Worm (Caenorhabditis elegans): Measurements from ENCODE around the gene chil-25.

The chil-25 gene

ce11 chrII:9474367-9475105, at the start of gene chil-25, which contains the start of gene chil-26:
Gene chil-25, minus strand, starts transcription at chrII:9474467.
Gene chil-26, plus strand, starts transcription at chrII:9475055.
- TF ChIP-seq ceh-13 (GFP tag; optimal IDR thresholded peaks at IDR 0.05) (no peak), pes-1 (GFP tag; IDR thresholded peaks at IDR 0.05) (no peak), hmbx-1 (tag; optimal IDR thresholded peaks at IDR 0.05) (no peak), scrt-1 (GFP tag; IDR thresholded peaks at IDR 0.05) (no peak), B0310.2 (tag; optimal IDR thresholded peaks at IDR 0.05) (no peak), ceh-36 (tag; optimal IDR thresholded peaks at IDR 0.05) (no peak), tbx-37 (GFP tag; conservative IDR thresholded peaks at IDR 0.05) (no peak), F13C5.2 (tag; optimal IDR thresholded peaks at IDR 0.05) (no peak), sea-1 (GFP tag; conservative IDR thresholded peaks at IDR 0.05) (no peak), ets-7 (tag; optimal IDR thresholded peaks at IDR 0.05) (no peak), aly-1 (tag; optimal IDR thresholded peaks at IDR 0.05) (no peak), tbx-11 (GFP tag; IDR thresholded peaks at IDR 0.05) (no peak)

- TF ChIP-seq flt-1 (GFP tag; IDR thresholded peaks at IDR 0.05) (no peak), sea-1 (GFP tag; conservative IDR thresholded peaks at IDR 0.05) (no peak), F13C5.2 (tag; optimal IDR thresholded peaks at IDR 0.05) (no peak), pes-1 (GFP tag; IDR thresholded peaks at IDR 0.05) (no peak)
Observed at ce11 chrII:9523539-9524224, 49.4 kb upstream of the chil-25 start, which contains the start of gene mex-6. Gene mex-6, plus strand, starts transcription at chrII:9524174.

- TF ChIP-seq ceh-36 (tag; optimal IDR thresholded peaks at IDR 0.05) (no peak), tbx-11 (GFP tag; IDR thresholded peaks at IDR 0.05) (no peak), hmg-4 (GFP tag; optimal IDR thresholded peaks at IDR 0.05) (no peak), tbx-37 (GFP tag; conservative IDR thresholded peaks at IDR 0.05) (no peak), aly-1 (tag; optimal IDR thresholded peaks at IDR 0.05) (no peak), F13C5.2 (tag; optimal IDR thresholded peaks at IDR 0.05) (no peak), ets-7 (tag; optimal IDR thresholded peaks at IDR 0.05) (no peak)
Observed at ce11 chrII:9522986-9523385, 48.7 kb upstream of the chil-25 start, which contains the start of gene AH6.17. Gene AH6.17, plus strand, starts transcription at chrII:9523170.

- TF ChIP-seq aly-1 (tag; optimal IDR thresholded peaks at IDR 0.05), result no peak
- TF ChIP-seq tbx-37 (GFP tag; conservative IDR thresholded peaks at IDR 0.05), result no peak
- TF ChIP-seq hnd-1 (tag; optimal IDR thresholded peaks at IDR 0.05), result no peak
- TF ChIP-seq tbx-11 (GFP tag; IDR thresholded peaks at IDR 0.05), result no peak
- TF ChIP-seq ama-1 (optimal IDR thresholded peaks at IDR 0.05), result no peak
- TF ChIP-seq B0310.2 (tag; optimal IDR thresholded peaks at IDR 0.05), result no peak
- TF ChIP-seq pes-1 (GFP tag; IDR thresholded peaks at IDR 0.05), result no peak
- TF ChIP-seq F13C5.2 (tag; optimal IDR thresholded peaks at IDR 0.05), result no peak
- TF ChIP-seq tra-4 (tag; optimal IDR thresholded peaks at IDR 0.05), result no peak
Observed at ce11 chrII:9521570-9521969, 47.3 kb upstream of the chil-25 start, which contains the start of gene sra-1. Gene sra-1, minus strand, starts transcription at chrII:9521670.

ce11 chrII:9518781-9519180, 44.5 kb upstream of the chil-25 start, which contains the start of the genes sfxn-1.1 and AH6.3:
Gene sfxn-1.1, minus strand, starts transcription at chrII:9518881.
Gene AH6.3, plus strand, starts transcription at chrII:9519055.
- no peak for TF ChIP-seq tbx-11 (GFP tag; IDR thresholded peaks at IDR 0.05)
- TF ChIP-seq hnd-1 (tag; optimal IDR thresholded peaks at IDR 0.05), result no peak
- TF ChIP-seq tra-4 (tag; optimal IDR thresholded peaks at IDR 0.05), result no peak
- TF ChIP-seq pes-1 (GFP tag; IDR thresholded peaks at IDR 0.05), result no peak
- no peak for TF ChIP-seq ceh-13 (GFP tag; optimal IDR thresholded peaks at IDR 0.05)
- TF ChIP-seq hmg-4 (GFP tag; optimal IDR thresholded peaks at IDR 0.05), result no peak
- TF ChIP-seq aly-1 (tag; optimal IDR thresholded peaks at IDR 0.05), result no peak
- no peak for TF ChIP-seq sea-1 (GFP tag; conservative IDR thresholded peaks at IDR 0.05)
- no peak for TF ChIP-seq tbx-37 (GFP tag; conservative IDR thresholded peaks at IDR 0.05)
- TF ChIP-seq scrt-1 (GFP tag; IDR thresholded peaks at IDR 0.05), result no peak
- no peak for TF ChIP-seq B0310.2 (tag; optimal IDR thresholded peaks at IDR 0.05)
- no peak for TF ChIP-seq ama-1 (optimal IDR thresholded peaks at IDR 0.05)
- no peak for TF ChIP-seq ceh-36 (tag; optimal IDR thresholded peaks at IDR 0.05)
- TF ChIP-seq hmbx-1 (tag; optimal IDR thresholded peaks at IDR 0.05), result no peak
- TF ChIP-seq flt-1 (GFP tag; IDR thresholded peaks at IDR 0.05), result no peak
- TF ChIP-seq F13C5.2 (tag; optimal IDR thresholded peaks at IDR 0.05), result no peak

- TF ChIP-seq pes-1 (GFP tag; IDR thresholded peaks at IDR 0.05), result no peak
- no peak for TF ChIP-seq F13C5.2 (tag; optimal IDR thresholded peaks at IDR 0.05)
- no peak for TF ChIP-seq flt-1 (GFP tag; IDR thresholded peaks at IDR 0.05)
- no peak for TF ChIP-seq ama-1 (optimal IDR thresholded peaks at IDR 0.05)
- no peak for TF ChIP-seq tra-4 (tag; optimal IDR thresholded peaks at IDR 0.05)
- no peak for TF ChIP-seq B0310.2 (tag; optimal IDR thresholded peaks at IDR 0.05)
- TF ChIP-seq ets-7 (tag; optimal IDR thresholded peaks at IDR 0.05), result no peak
- no peak for TF ChIP-seq sea-1 (GFP tag; conservative IDR thresholded peaks at IDR 0.05)
- no peak for TF ChIP-seq hnd-1 (tag; optimal IDR thresholded peaks at IDR 0.05)
- TF ChIP-seq aly-1 (tag; optimal IDR thresholded peaks at IDR 0.05), result no peak
- no peak for TF ChIP-seq hmg-4 (GFP tag; optimal IDR thresholded peaks at IDR 0.05)
- TF ChIP-seq hmbx-1 (tag; optimal IDR thresholded peaks at IDR 0.05), result no peak
Observed at ce11 chrII:9516836-9517235, 42.6 kb upstream of the chil-25 start, which contains the start of gene gcy-1. Gene gcy-1, minus strand, starts transcription at chrII:9516936.

- TF ChIP-seq aly-1 (tag; optimal IDR thresholded peaks at IDR 0.05), result no peak
- TF ChIP-seq tbx-37 (GFP tag; conservative IDR thresholded peaks at IDR 0.05), result no peak
- no peak for TF ChIP-seq tbx-11 (GFP tag; IDR thresholded peaks at IDR 0.05)
- no peak for TF ChIP-seq hnd-1 (tag; optimal IDR thresholded peaks at IDR 0.05)
- TF ChIP-seq hmg-4 (GFP tag; optimal IDR thresholded peaks at IDR 0.05), result no peak
- TF ChIP-seq ama-1 (optimal IDR thresholded peaks at IDR 0.05), result no peak
- no peak for TF ChIP-seq ceh-36 (tag; optimal IDR thresholded peaks at IDR 0.05)
- TF ChIP-seq tra-4 (tag; optimal IDR thresholded peaks at IDR 0.05), result no peak
- no peak for TF ChIP-seq B0310.2 (tag; optimal IDR thresholded peaks at IDR 0.05)
- no peak for TF ChIP-seq flt-1 (GFP tag; IDR thresholded peaks at IDR 0.05)
- no peak for TF ChIP-seq hmbx-1 (tag; optimal IDR thresholded peaks at IDR 0.05)
- TF ChIP-seq pes-1 (GFP tag; IDR thresholded peaks at IDR 0.05), result no peak
- no peak for TF ChIP-seq sea-1 (GFP tag; conservative IDR thresholded peaks at IDR 0.05)
- no peak for TF ChIP-seq ceh-13 (GFP tag; optimal IDR thresholded peaks at IDR 0.05)
- TF ChIP-seq F13C5.2 (tag; optimal IDR thresholded peaks at IDR 0.05), result no peak
- no peak for TF ChIP-seq ets-7 (tag; optimal IDR thresholded peaks at IDR 0.05)
- TF ChIP-seq scrt-1 (GFP tag; IDR thresholded peaks at IDR 0.05), result no peak
Observed at ce11 chrII:9507181-9507580, 32.9 kb upstream of the chil-25 start, which contains the start of gene gcy-3. Gene gcy-3, minus strand, starts transcription at chrII:9507281.

All from whole organism, early embryonic.